Fruit fly (Drosophila melanogaster) whole organism, embryonic: Measurements from ENCODE around the gene Antp.

Experiments used
- Adf1 ChIP-seq: fragments of 200-800 bp; sonication (Bioruptor generic); IDR thresholded peaks from 2 replicates; pipeline ENCODE4 v1.3.6; 2022; ENCODE audit warnings: missing biosample characterization, missing genetic modification characterization
- CG10321 ChIP-seq: fragments of 200-800 bp; sonication (Bioruptor generic); IDR thresholded peaks from 2 replicates; pipeline ENCODE4 v1.3.6; 2022; ENCODE audit warnings: missing biosample characterization, missing genetic modification characterization
- CG13894 ChIP-seq: fragments of 200-800 bp; sonication (Bioruptor generic); optimal IDR thresholded peaks from 3 replicates; lab custom pipeline; 2018; ENCODE audit warnings: missing biosample characterization, mild to moderate bottlenecking, missing genetic modification characterization, moderate library complexity
- CG14014 ChIP-seq: fragments of 200-800 bp; sonication (Bioruptor generic); IDR thresholded peaks from 2 replicates; pipeline ENCODE4 v1.3.6; 2022; ENCODE audit warnings: missing biosample characterization, missing genetic modification characterization
- CG32767 ChIP-seq: fragments of 200-800 bp; sonication (Bioruptor generic); IDR thresholded peaks from 2 replicates; pipeline ENCODE4 v1.3.6; 2022; ENCODE audit warnings: missing biosample characterization, missing genetic modification characterization
- CG34422 ChIP-seq: fragments of 200-800 bp; sonication (Bioruptor generic); IDR thresholded peaks from 3 replicates; pipeline ENCODE4 v1.3.6; 2022; ENCODE audit warnings: missing biosample characterization, missing genetic modification characterization
- CG3726 ChIP-seq: fragments of 200-800 bp; sonication (Bioruptor generic); IDR thresholded peaks from 3 replicates; pipeline ENCODE4, ENCODE4 v1.3.6; 2022; ENCODE audit warnings: missing biosample characterization, missing genetic modification characterization
- CG42726 ChIP-seq: fragments of 200-800 bp; sonication (Bioruptor generic); IDR thresholded peaks from 2 replicates; pipeline ENCODE4 v1.3.6; 2022; ENCODE audit warnings: missing biosample characterization, missing genetic modification characterization; ENCODE audit not compliant: partially characterized antibody
- CG4617 ChIP-seq: fragments of 200-800 bp; sonication (Bioruptor generic); optimal IDR thresholded peaks from 3 replicates; lab custom pipeline; 2016; ENCODE audit warnings: missing biosample characterization, missing genetic modification characterization, borderline replicate concordance
- CG6175 ChIP-seq: fragments of 200-800 bp; sonication (Bioruptor generic); IDR thresholded peaks from 3 replicates; pipeline ENCODE4 v1.3.6; 2022; ENCODE audit warnings: missing biosample characterization, missing genetic modification characterization
- CrebB ChIP-seq: fragments of 200-800 bp; sonication (Bioruptor generic); optimal IDR thresholded peaks from 3 replicates; lab custom pipeline; 2018; ENCODE audit warnings: missing biosample characterization, mild to moderate bottlenecking, missing genetic modification characterization
- D ChIP-seq, 2 experiments: fragments of 200-800 bp in 1 of 2; fragments of >200 bp in 1 of 2; sonication (Bioruptor generic) in 1 of 2; optimal IDR thresholded peaks; 2 replicates in 1 of 2; 3 replicates in 1 of 2; lab custom pipeline; 2017; ENCODE audit warnings: mild to moderate bottlenecking in 1 of 2, missing biosample characterization in 1 of 2, missing genetic modification characterization in 1 of 2, missing genetic modification reagents in 1 of 2
- Ets65A ChIP-seq: fragments of 200-800 bp; sonication (Bioruptor generic); peaks from one replicate; lab custom pipeline; 2016; ENCODE audit warnings: missing biosample characterization, missing genetic modification characterization
- Hey ChIP-seq: fragments of 200-800 bp; sonication (Bioruptor generic); optimal IDR thresholded peaks from 3 replicates; lab custom pipeline; 2018; ENCODE audit warnings: missing biosample characterization, mild to moderate bottlenecking, missing genetic modification characterization
- Nf-YB ChIP-seq: fragments of 200-800 bp; sonication (Bioruptor generic); optimal IDR thresholded peaks from 3 replicates; lab custom pipeline; 2019; ENCODE audit warnings: missing biosample characterization, mild to moderate bottlenecking, missing genetic modification characterization, moderate library complexity
- Nf-YC ChIP-seq: fragments of 200-800 bp; optimal IDR thresholded peaks from 3 replicates; lab custom pipeline; 2019; ENCODE audit warnings: missing biosample characterization, mild to moderate bottlenecking, missing genetic modification characterization, moderate library complexity
- Sox100B ChIP-seq: fragments of 200-800 bp; sonication (Bioruptor generic); optimal IDR thresholded peaks from 3 replicates; lab custom pipeline; 2018; ENCODE audit warnings: missing biosample characterization, mild to moderate bottlenecking, missing genetic modification characterization
- Taf1 ChIP-seq: fragments of 200-800 bp; sonication (Bioruptor generic); IDR thresholded peaks from 2 replicates; pipeline ENCODE4 v1.3.6; 2022; ENCODE audit warnings: missing biosample characterization, missing genetic modification characterization
- abd-A ChIP-seq: fragments of 200-800 bp; sonication (Bioruptor generic); optimal IDR thresholded peaks from 3 replicates; lab custom pipeline; 2019; ENCODE audit warnings: missing biosample characterization, mild to moderate bottlenecking, missing genetic modification characterization, moderate library complexity
- cad ChIP-seq: fragments of >200 bp; optimal IDR thresholded peaks from 2 replicates; lab custom pipeline; 2017; ENCODE audit warnings: missing biosample characterization, missing genetic modification characterization
- caup ChIP-seq: fragments of 200-800 bp; sonication (Bioruptor generic); optimal IDR thresholded peaks from 3 replicates; lab custom pipeline; 2017; ENCODE audit warnings: missing biosample characterization, mild to moderate bottlenecking, missing genetic modification characterization, moderate library complexity; ENCODE audit not compliant: severe bottlenecking
- cg ChIP-seq: fragments of 200-800 bp; sonication (Bioruptor generic); optimal IDR thresholded peaks from 3 replicates; lab custom pipeline; 2019; ENCODE audit warnings: missing biosample characterization, mild to moderate bottlenecking, missing genetic modification characterization, moderate library complexity
- chinmo ChIP-seq: fragments of 200-800 bp; sonication (Bioruptor generic); IDR thresholded peaks from 4 replicates; pipeline ENCODE4 v1.3.6; 2022; ENCODE audit warnings: missing biosample characterization, missing genetic modification characterization; ENCODE audit not compliant: partially characterized antibody
- crol ChIP-seq: fragments of 200-800 bp; sonication (Bioruptor generic); IDR thresholded peaks from 2 replicates; pipeline ENCODE4 v1.3.6; 2022; ENCODE audit warnings: missing biosample characterization, missing genetic modification characterization
- dmrt99B ChIP-seq: fragments of 200-800 bp; sonication (Bioruptor generic); optimal IDR thresholded peaks from 2 replicates; lab custom pipeline; 2018; ENCODE audit warnings: missing biosample characterization, mild to moderate bottlenecking, missing genetic modification characterization, moderate library complexity
- emc ChIP-seq: fragments of 200-800 bp; sonication (Bioruptor generic); optimal IDR thresholded peaks from 2 replicates; lab custom pipeline; 2016; ENCODE audit warnings: missing biosample characterization, missing genetic modification characterization
- kni ChIP-seq: fragments of 200-800 bp; sonication (Bioruptor generic); optimal IDR thresholded peaks from 3 replicates; lab custom pipeline; 2017; ENCODE audit warnings: mild to moderate bottlenecking, missing biosample characterization, missing genetic modification reagents, missing genetic modification characterization
- pho ChIP-seq: fragments of 200-800 bp; sonication (Bioruptor generic); optimal IDR thresholded peaks from 2 replicates; lab custom pipeline; 2016; ENCODE audit warnings: missing biosample characterization, missing genetic modification characterization
- pnt ChIP-seq: fragments of 200-800 bp; sonication (Bioruptor generic); optimal IDR thresholded peaks from 3 replicates; lab custom pipeline; 2016; ENCODE audit warnings: missing biosample characterization, missing genetic modification characterization
- pros ChIP-seq: fragments of 200-800 bp; sonication (Bioruptor generic); optimal IDR thresholded peaks from 3 replicates; lab custom pipeline; 2019; ENCODE audit warnings: missing biosample characterization, mild to moderate bottlenecking, missing genetic modification characterization, moderate library complexity
- sr ChIP-seq: fragments of 200-800 bp; sonication (Bioruptor generic); IDR thresholded peaks from 3 replicates; pipeline ENCODE4 v1.3.6; 2022; ENCODE audit warnings: missing biosample characterization, missing genetic modification characterization
- tll ChIP-seq, 2 experiments: fragments of 200-800 bp in 1 of 2; fragments of >200 bp in 1 of 2; sonication (Bioruptor generic) in 1 of 2; optimal IDR thresholded peaks; 2 replicates each; lab custom pipeline; 2017 to 2019; ENCODE audit warnings: missing biosample characterization in 2 of 2, missing genetic modification characterization in 2 of 2, mild to moderate bottlenecking in 1 of 2, moderate library complexity in 1 of 2
- twi ChIP-seq: fragments of 200-800 bp; optimal IDR thresholded peaks from 2 replicates; lab custom pipeline; 2019; ENCODE audit warnings: missing biosample characterization, mild to moderate bottlenecking, missing genetic modification characterization, moderate library complexity
- tx ChIP-seq: fragments of 200-800 bp; sonication (Bioruptor generic); optimal IDR thresholded peaks from 2 replicates; lab custom pipeline; 2016; ENCODE audit warnings: missing biosample characterization, missing genetic modification characterization
- vfl ChIP-seq: fragments of 200-800 bp; sonication (Bioruptor generic); optimal IDR thresholded peaks from 2 replicates; lab custom pipeline; 2016; ENCODE audit warnings: missing biosample characterization, missing genetic modification characterization
- zen ChIP-seq: fragments of 200-800 bp; sonication (Bioruptor generic); optimal IDR thresholded peaks from 3 replicates; lab custom pipeline; 2018; ENCODE audit warnings: missing biosample characterization, mild to moderate bottlenecking, missing genetic modification characterization, moderate library complexity

The Antp gene

DNA sequence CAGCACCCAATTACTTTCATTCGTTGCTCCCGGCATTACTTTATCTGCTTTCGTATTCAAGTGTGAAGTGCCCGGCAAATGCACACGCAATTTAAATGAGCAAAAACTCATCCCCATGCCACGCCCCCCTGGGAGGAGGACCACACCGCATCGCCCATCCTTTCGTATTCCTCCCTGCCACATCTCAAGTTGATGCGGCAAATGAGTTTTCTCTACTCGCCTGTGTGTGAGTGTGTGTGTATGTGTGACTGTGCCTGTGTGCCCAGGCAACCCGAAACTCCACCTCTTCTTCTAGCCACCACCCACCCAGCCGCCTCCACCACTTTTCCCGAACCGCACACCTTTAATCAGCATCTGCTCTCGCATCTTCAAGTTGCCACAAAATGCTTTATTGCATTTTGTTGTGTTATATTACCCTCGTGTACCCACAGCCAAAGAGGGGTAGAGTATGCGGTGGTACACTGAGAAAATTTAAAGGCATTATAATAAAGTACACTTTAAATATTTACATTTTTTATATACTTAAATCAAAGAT lies 12.1 kb upstream of the Antp start (continued):
- TF ChIP-seq Nf-YB: peak; percentile 53
- no peak for TF ChIP-seq CG4617 (GFP tag; lab: Kevin White, UChicago)
- TF ChIP-seq kni (GFP tag; lab: Kevin White, UChicago): no peak
- TF ChIP-seq dmrt99B (tag; lab: Kevin White, UChicago): no peak
- no peak for TF ChIP-seq CG6175 (GFP tag; lab: Robert Waterston, UW)
- TF ChIP-seq CrebB (tag; lab: Kevin White, UChicago): no peak

DNA sequence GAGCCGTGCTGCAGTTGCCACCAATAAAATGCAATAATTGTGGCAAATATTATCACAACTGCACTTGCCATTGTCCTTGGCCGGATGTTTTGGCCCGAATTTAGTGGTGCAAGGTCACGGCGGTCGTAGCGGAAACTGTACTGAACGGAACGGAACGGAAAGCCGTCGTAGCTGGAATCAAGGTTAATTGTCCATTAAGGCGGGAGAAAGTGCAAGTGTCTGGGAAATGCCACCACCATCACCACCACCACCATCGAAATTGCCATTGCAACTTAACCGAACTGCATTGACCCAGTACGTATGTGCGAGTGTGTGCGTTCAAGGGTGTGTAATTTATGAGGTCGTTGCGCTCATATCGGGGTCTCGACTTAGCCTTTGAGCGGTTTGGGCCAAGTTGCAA lies 7.9 kb upstream of the Antp start:
- TF ChIP-seq pros (GFP tag; lab: Kevin White, UChicago) (peak; percentile 49), Sox100B (GFP tag; lab: Kevin White, UChicago) (no peak), cad (GFP tag; lab: Kevin White, UChicago) (peak; percentile 20), D (optimal IDR thresholded peaks at IDR 0.05; lab: Kevin White, UChicago) (peak; percentile 63), D (GFP tag; optimal IDR thresholded peaks at IDR 0.05; lab: Kevin White, UChicago) (no peak), tll (GFP tag; optimal IDR thresholded peaks at IDR 0.05; lab: Kevin White, UChicago) (peak in 1 of 2 experiments; percentile 84), zen (tag; lab: Kevin White, UChicago) (peak; percentile 54), CG34422 (GFP tag; lab: Robert Waterston, UW) (no peak)
- TF ChIP-seq, all 482 proteins: peak for 5

DNA sequence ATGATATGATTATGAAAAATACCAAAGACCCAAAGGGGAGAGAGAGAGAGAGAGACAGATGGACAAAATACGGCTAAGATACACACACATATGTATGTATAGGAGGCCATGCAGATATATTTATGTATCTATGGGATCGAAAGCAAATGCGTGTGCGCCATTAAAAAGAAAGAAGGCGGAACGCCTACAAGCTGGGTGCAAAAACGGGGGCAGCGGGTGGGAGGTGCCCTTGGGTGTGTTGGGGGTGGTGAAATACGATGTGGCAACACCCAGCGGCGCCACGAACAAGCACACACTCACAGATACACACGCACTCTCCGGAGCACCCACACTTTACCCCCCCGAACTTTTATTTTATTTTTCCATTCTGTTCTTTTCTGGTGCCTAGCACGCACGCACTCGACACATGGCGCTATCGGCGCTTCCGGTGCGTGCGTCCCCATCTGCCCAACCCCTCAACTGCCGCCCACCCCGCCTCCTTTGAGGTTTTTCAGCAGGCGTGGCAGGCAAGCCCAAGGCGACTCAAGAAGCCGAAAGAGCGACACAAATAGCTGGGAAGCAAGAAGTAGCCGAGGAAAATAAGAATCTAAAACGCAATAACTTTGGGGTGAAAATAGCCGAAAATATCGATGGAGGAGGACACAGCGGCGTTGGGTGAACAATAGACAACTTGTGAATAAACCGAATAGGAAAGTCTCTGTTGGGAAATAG lies 5.6 kb upstream of the Antp start:
- TF ChIP-seq CG10321 (GFP tag; lab: Robert Waterston, UW): 0 out of 2 replicates have a peak, but pooled peaks have one; percentile 22
- TF ChIP-seq Nf-YB: peak; percentile 47
- TF ChIP-seq Nf-YC (tag; lab: Kevin White, UChicago): peak; percentile 60
- TF ChIP-seq Ets65A (GFP tag; lab: Kevin White, UChicago): peak; percentile 74
- no peak for TF ChIP-seq CG3726
- no peak for TF ChIP-seq emc (GFP tag; lab: Kevin White, UChicago)
- TF ChIP-seq CG42726 (GFP tag; lab: Robert Waterston, UW): 0 out of 2 replicates have a peak, but pooled peaks have one; percentile 27
- TF ChIP-seq chinmo: 0 out of 4 replicates have a peak, but pooled peaks have one; percentile 18
- no peak for TF ChIP-seq caup
- peak; percentile 59 for TF ChIP-seq cg
- TF ChIP-seq vfl (GFP tag; lab: Kevin White, UChicago): no peak
- peak; percentile 54; the same call in 1 of the 2 replicates for TF ChIP-seq Adf1 (GFP tag; lab: Robert Waterston, UW)
- no peak for TF ChIP-seq tx (GFP tag; lab: Kevin White, UChicago)
- peak; percentile 89 for TF ChIP-seq sr
- peak; percentile 93 for TF ChIP-seq abd-A (tag; lab: Kevin White, UChicago)
- no peak for TF ChIP-seq pho (GFP tag; lab: Kevin White, UChicago)
- peak; percentile 18 for TF ChIP-seq twi (tag; lab: Kevin White, UChicago)
- no peak for TF ChIP-seq pnt (GFP tag; lab: Kevin White, UChicago)
- TF ChIP-seq CG32767 (GFP tag; lab: Robert Waterston, UW): peak; percentile 78
- peak; percentile 58 for TF ChIP-seq CG13894 (tag; lab: Kevin White, UChicago)
- peak; percentile 42 for TF ChIP-seq pros (GFP tag; lab: Kevin White, UChicago)
- TF ChIP-seq CG14014 (GFP tag; lab: Robert Waterston, UW): no peak
- TF ChIP-seq Taf1 (GFP tag; lab: Robert Waterston, UW): no peak
- TF ChIP-seq Hey (tag; lab: Kevin White, UChicago): peak; percentile 45
- TF ChIP-seq crol (GFP tag; lab: Robert Waterston, UW): peak; percentile 81
